Worm (Caenorhabditis elegans) whole organism, L1 larva: ENCODE results near the gene elo-4.

ENCODE experiments used
- C16A3.4 ChIP-seq: fragments of 150-350 bp; optimal IDR thresholded peaks from 2 replicates; lab custom pipeline; 2014; ENCODE audit warnings: missing biosample characterization, missing genetic modification characterization
- Y116A8C.19 ChIP-seq: sonication (generic microtip); optimal IDR thresholded peaks from 2 replicates; lab custom pipeline; 2016; ENCODE audit warnings: missing compliant biosample characterization, missing genetic modification characterization, borderline replicate concordance
- aly-2 ChIP-seq: fragments of 150-350 bp; optimal IDR thresholded peaks from 2 replicates; lab custom pipeline; 2014; ENCODE audit warnings: missing biosample characterization, missing genetic modification characterization
- ama-1 ChIP-seq: fragments of 150-350 bp; optimal IDR thresholded peaks from 2 replicates; lab custom pipeline; 2014
- blmp-1 ChIP-seq: fragments of 150-350 bp; optimal IDR thresholded peaks from 2 replicates; lab custom pipeline; 2014; ENCODE audit warnings: missing biosample characterization, missing genetic modification characterization
- ceh-63 ChIP-seq: fragments of 200-800 bp; sonication (Bioruptor generic); optimal IDR thresholded peaks from 2 replicates; lab custom pipeline; 2018; ENCODE audit warnings: mild to moderate bottlenecking, missing genetic modification characterization, missing compliant biosample characterization
- ceh-8 ChIP-seq: fragments of 200-800 bp; sonication (Bioruptor generic); optimal IDR thresholded peaks from 2 replicates; lab custom pipeline; 2018; ENCODE audit warnings: mild to moderate bottlenecking, missing genetic modification characterization, moderate library complexity, missing compliant biosample characterization
- ceh-82 ChIP-seq, 3 experiments: fragments of 150-350 bp in 1 of 3; sonication (generic microtip) in 2 of 3; optimal IDR thresholded peaks; 2 replicates each; lab custom pipeline; 2014 to 2017; ENCODE audit warnings: missing biosample characterization in 3 of 3, missing genetic modification characterization in 3 of 3
- ceh-88 ChIP-seq: fragments of 200-800 bp; sonication (Bioruptor generic); IDR thresholded peaks from 2 replicates; pipeline ENCODE4 v1.3.6; 2022; ENCODE audit warnings: missing genetic modification characterization, missing compliant biosample characterization
- ceh-90 ChIP-seq: sonication (generic microtip); optimal IDR thresholded peaks from 2 replicates; lab custom pipeline; 2016; ENCODE audit warnings: missing genetic modification characterization, missing compliant biosample characterization
- ces-1 ChIP-seq: fragments of 150-350 bp; optimal IDR thresholded peaks from 2 replicates; lab custom pipeline; 2014; ENCODE audit warnings: missing biosample characterization, missing genetic modification reagents, missing genetic modification characterization
- efl-1 ChIP-seq, 4 experiments: fragments of 150-350 bp; optimal IDR thresholded peaks in 3 of 4; peaks in 1 of 4; 1 replicate in 1 of 4; 2 replicates in 3 of 4; lab custom pipeline; 2014; ENCODE audit warnings: missing biosample characterization in 2 of 4, missing genetic modification characterization in 2 of 4, missing genetic modification reagents in 2 of 4
- egl-13 ChIP-seq: sonication (generic microtip); optimal IDR thresholded peaks from 2 replicates; lab custom pipeline; 2016; ENCODE audit warnings: missing genotype, missing genetic modification reagents, missing genetic modification characterization, missing compliant biosample characterization
- egl-27 ChIP-seq, 2 experiments: fragments of 150-350 bp in 1 of 2; sonication (generic microtip); optimal IDR thresholded peaks; 3 replicates each; lab custom pipeline; 2017 to 2018; ENCODE audit warnings: missing biosample characterization in 2 of 2, missing genetic modification characterization in 2 of 2, missing genetic modification reagents in 2 of 2
- fkh-10 ChIP-seq: sonication (generic microtip); optimal IDR thresholded peaks from 2 replicates; lab custom pipeline; 2017; ENCODE audit warnings: missing biosample characterization, missing genetic modification reagents, missing genetic modification characterization
- fkh-8 ChIP-seq: sonication (generic microtip); optimal IDR thresholded peaks from 2 replicates; lab custom pipeline; 2016; ENCODE audit warnings: mild to moderate bottlenecking, missing genetic modification characterization, missing compliant biosample characterization
- hlh-17 ChIP-seq: fragments of 200-800 bp; sonication (Bioruptor generic); optimal IDR thresholded peaks from 2 replicates; lab custom pipeline; 2018; ENCODE audit warnings: missing genetic modification characterization, mild to moderate bottlenecking, missing compliant biosample characterization, moderate library complexity, borderline replicate concordance
- hlh-4 ChIP-seq: sonication (generic microtip); optimal IDR thresholded peaks from 2 replicates; lab custom pipeline; 2016; ENCODE audit warnings: mild to moderate bottlenecking, missing genetic modification characterization, missing compliant biosample characterization
- irx-1 ChIP-seq: sonication (generic microtip); optimal IDR thresholded peaks from 2 replicates; lab custom pipeline; 2016; ENCODE audit warnings: missing genetic modification characterization, missing compliant biosample characterization
- jun-1 ChIP-seq: fragments of 150-350 bp; optimal IDR thresholded peaks from 2 replicates; lab custom pipeline; 2014; ENCODE audit warnings: missing biosample characterization, missing genetic modification reagents, missing genetic modification characterization
- lin-14 ChIP-seq: fragments of 200-800 bp; sonication (Bioruptor generic); optimal IDR thresholded peaks from 2 replicates; lab custom pipeline; 2018; ENCODE audit warnings: mild to moderate bottlenecking, missing genetic modification characterization, moderate library complexity, missing compliant biosample characterization
- lin-35 ChIP-seq, 2 experiments: fragments of 150-350 bp; optimal IDR thresholded peaks; 2 replicates each; lab custom pipeline; 2014; ENCODE audit warnings: missing biosample characterization in 2 of 2, missing genetic modification characterization in 2 of 2, missing genetic modification reagents in 2 of 2
- mep-1 ChIP-seq: fragments of 150-350 bp; optimal IDR thresholded peaks from 2 replicates; lab custom pipeline; 2014; ENCODE audit warnings: missing biosample characterization, missing genetic modification characterization
- nhr-11 ChIP-seq: fragments of 150-350 bp; optimal IDR thresholded peaks from 2 replicates; lab custom pipeline; 2014; ENCODE audit warnings: missing biosample characterization, missing genetic modification characterization
- nhr-19 ChIP-seq: fragments of 200-800 bp; sonication (Bioruptor generic); conservative IDR thresholded peaks from 2 replicates; pipeline ENCODE4 v1.3.6; 2022; ENCODE audit warnings: missing genetic modification characterization, missing compliant biosample characterization
- nhr-237 ChIP-seq: fragments of 150-350 bp; optimal IDR thresholded peaks from 2 replicates; lab custom pipeline; 2014; ENCODE audit warnings: missing biosample characterization, missing genetic modification characterization
- nhr-47 ChIP-seq: sonication (generic microtip); optimal IDR thresholded peaks from 2 replicates; lab custom pipeline; 2016; ENCODE audit warnings: mild to moderate bottlenecking, missing genetic modification characterization, moderate library complexity, missing compliant biosample characterization
- nhr-71 ChIP-seq: sonication (generic microtip); optimal IDR thresholded peaks from 2 replicates; lab custom pipeline; 2016; ENCODE audit warnings: mild to moderate bottlenecking, missing genetic modification characterization, moderate library complexity, missing compliant biosample characterization
- nhr-76 ChIP-seq: sonication (generic microtip); optimal IDR thresholded peaks from 2 replicates; lab custom pipeline; 2017; ENCODE audit warnings: missing biosample characterization, missing genetic modification characterization
- nhr-84 ChIP-seq: sonication (generic microtip); optimal IDR thresholded peaks from 2 replicates; lab custom pipeline; 2017; ENCODE audit warnings: missing biosample characterization, missing genetic modification characterization
- pax-3 ChIP-seq: fragments of 200-800 bp; sonication (Bioruptor generic); optimal IDR thresholded peaks from 2 replicates; lab custom pipeline; 2018; ENCODE audit warnings: mild to moderate bottlenecking, missing genetic modification characterization, moderate library complexity, missing compliant biosample characterization
- swsn-7 ChIP-seq: sonication (generic microtip); optimal IDR thresholded peaks from 2 replicates; lab custom pipeline; 2016; ENCODE audit warnings: missing genetic modification characterization, missing compliant biosample characterization
- unc-130 ChIP-seq: fragments of 150-350 bp; optimal IDR thresholded peaks from 2 replicates; lab custom pipeline; 2017; ENCODE audit warnings: missing biosample characterization, missing genetic modification characterization, inconsistent platforms
- unc-30 ChIP-seq: sonication (generic microtip); optimal IDR thresholded peaks from 2 replicates; lab custom pipeline; 2017; ENCODE audit warnings: missing biosample characterization, missing genetic modification characterization
- unc-62 ChIP-seq: fragments of 150-350 bp; optimal IDR thresholded peaks from 2 replicates; lab custom pipeline; 2014; ENCODE audit warnings: missing biosample characterization, missing genetic modification reagents, missing genetic modification characterization
- vab-15 ChIP-seq: sonication (generic microtip); optimal IDR thresholded peaks from 2 replicates; lab custom pipeline; 2017; ENCODE audit warnings: missing genotype, mild to moderate bottlenecking, missing genetic modification characterization, missing compliant biosample characterization
- xbp-1 ChIP-seq: sonication (generic microtip); optimal IDR thresholded peaks from 2 replicates; lab custom pipeline; 2016; ENCODE audit warnings: missing genetic modification characterization, missing compliant biosample characterization
- zip-4 ChIP-seq: fragments of 200-800 bp; sonication (Bioruptor generic); optimal IDR thresholded peaks from 2 replicates; lab custom pipeline; 2018; ENCODE audit warnings: mild to moderate bottlenecking, missing genetic modification characterization, moderate library complexity, missing compliant biosample characterization

Gene elo-4

ce11 chrIII:9334174-9334573 lies at the start of gene elo-4:
elo-4 (minus strand) TSS chrIII:9334274.
- TF ChIP-seq vab-15 (tag; lab: Kevin White, UChicago) (no peak), nhr-19 (GFP tag; lab: Robert Waterston, UW) (no peak), nhr-76 (tag; lab: Kevin White, UChicago) (no peak), jun-1 (tag; lab: Kevin White, UChicago) (no peak), xbp-1 (tag; lab: Kevin White, UChicago) (no peak), mep-1 (tag; lab: Kevin White, UChicago) (no peak), hlh-4 (tag; lab: Kevin White, UChicago) (no peak), unc-130 (tag; lab: Kevin White, UChicago) (no peak), nhr-71 (tag; lab: Kevin White, UChicago) (no peak), ceh-63 (GFP tag; lab: Kevin White, UChicago) (no peak), nhr-84 (tag; lab: Kevin White, UChicago) (no peak), aly-2 (tag; lab: Kevin White, UChicago) (no peak), egl-27 (tag; optimal IDR thresholded peaks at IDR 0.05; lab: Kevin White, UChicago) (no peak), ama-1 (lab: Kevin White, UChicago) (no peak), pax-3 (tag; lab: Kevin White, UChicago) (no peak), blmp-1 (no peak)

ce11 chrIII:9383496-9383895 lies 49.4 kb upstream of the elo-4 start, which contains the start of gene tkr-1:
tkr-1 (plus strand) TSS chrIII:9383796.
- TF ChIP-seq ceh-82 (tag; optimal IDR thresholded peaks at IDR 0.05; lab: Kevin White, UChicago) (no peak), nhr-237 (tag; lab: Kevin White, UChicago) (no peak), fkh-10 (GFP tag; lab: Kevin White, UChicago) (no peak), hlh-17 (GFP tag; lab: Kevin White, UChicago) (no peak), ceh-63 (GFP tag; lab: Kevin White, UChicago) (no peak), aly-2 (tag; lab: Kevin White, UChicago) (no peak), lin-35 (GFP tag; optimal IDR thresholded peaks at IDR 0.05; lab: Kevin White, UChicago) (no peak), unc-30 (no peak), ceh-88 (GFP tag; lab: Robert Waterston, UW) (no peak), egl-27 (tag; optimal IDR thresholded peaks at IDR 0.05; lab: Kevin White, UChicago) (no peak), nhr-19 (GFP tag; lab: Robert Waterston, UW) (no peak), fkh-8 (tag; lab: Kevin White, UChicago) (no peak), ces-1 (no peak), egl-13 (tag; lab: Kevin White, UChicago) (no peak), ceh-90 (no peak)
- TF ChIP-seq, all 84 proteins: peak for 0

- no peak for TF ChIP-seq unc-130 (tag; lab: Kevin White, UChicago)
- TF ChIP-seq ceh-8 (GFP tag; lab: Kevin White, UChicago): no peak
- TF ChIP-seq ceh-82 (tag; optimal IDR thresholded peaks at IDR 0.05; lab: Kevin White, UChicago): no peak
- TF ChIP-seq pax-3 (tag; lab: Kevin White, UChicago): no peak
- no peak for TF ChIP-seq nhr-47 (tag; lab: Kevin White, UChicago)
- no peak for TF ChIP-seq ceh-63 (GFP tag; lab: Kevin White, UChicago)
- TF ChIP-seq unc-62 (GFP tag; lab: Kevin White, UChicago): no peak
- TF ChIP-seq zip-4 (GFP tag; lab: Kevin White, UChicago): no peak
- TF ChIP-seq C16A3.4 (tag; lab: Kevin White, UChicago): no peak
- no peak for TF ChIP-seq swsn-7
Observed at ce11 chrIII:9376701-9377100, 42.6 kb upstream of the elo-4 start.

ce11 chrIII:9373779-9374178 lies 39.7 kb upstream of the elo-4 start:
- TF ChIP-seq efl-1 (optimal IDR thresholded peaks at IDR 0.05; lab: Kevin White, UChicago): no peak
- peak in 1 of 2 experiments; percentile 25 for TF ChIP-seq efl-1 (GFP tag; optimal IDR thresholded peaks at IDR 0.05 in 1 of 2; lab: Kevin White, UChicago)
- TF ChIP-seq Y116A8C.19: no peak
- no peak for TF ChIP-seq ces-1
- peak; percentile 39 for TF ChIP-seq fkh-10 (GFP tag; lab: Kevin White, UChicago)
- no peak for TF ChIP-seq nhr-47 (tag; lab: Kevin White, UChicago)
- peak; percentile 13 for TF ChIP-seq lin-14 (GFP tag; lab: Kevin White, UChicago)
- no peak for TF ChIP-seq aly-2 (tag; lab: Kevin White, UChicago)
- no peak for TF ChIP-seq nhr-19 (GFP tag; lab: Robert Waterston, UW)
- no peak for TF ChIP-seq vab-15 (tag; lab: Kevin White, UChicago)
- no peak for TF ChIP-seq unc-130 (tag; lab: Kevin White, UChicago)
- TF ChIP-seq hlh-17 (GFP tag; lab: Kevin White, UChicago): no peak
- no peak for TF ChIP-seq nhr-11 (tag; lab: Kevin White, UChicago)
- TF ChIP-seq hlh-4 (tag; lab: Kevin White, UChicago): no peak
- no peak for TF ChIP-seq irx-1 (tag; lab: Kevin White, UChicago)
